Fruit fly (Drosophila melanogaster) whole organism, embryonic: Measurements from ENCODE around the gene lap.

Source experiments
- CG10366 ChIP-seq: fragments of 200-800 bp; sonication (Bioruptor generic); IDR thresholded peaks from 2 replicates; pipeline ENCODE4 v1.3.6; 2022; ENCODE audit warnings: missing biosample characterization, missing genetic modification characterization
- CG10431 ChIP-seq: fragments of 200-800 bp; sonication (Bioruptor generic); optimal IDR thresholded peaks from 3 replicates; lab custom pipeline; 2018; ENCODE audit warnings: missing biosample characterization, mild to moderate bottlenecking, missing genetic modification characterization
- CG3726 ChIP-seq: fragments of 200-800 bp; sonication (Bioruptor generic); IDR thresholded peaks from 3 replicates; pipeline ENCODE4, ENCODE4 v1.3.6; 2022; ENCODE audit warnings: missing biosample characterization, missing genetic modification characterization
- CG42726 ChIP-seq: fragments of 200-800 bp; sonication (Bioruptor generic); IDR thresholded peaks from 2 replicates; pipeline ENCODE4 v1.3.6; 2022; ENCODE audit warnings: missing biosample characterization, missing genetic modification characterization; ENCODE audit not compliant: partially characterized antibody
- CG4707 ChIP-seq: fragments of 200-800 bp; sonication (Bioruptor generic); optimal IDR thresholded peaks from 2 replicates; lab custom pipeline; 2018; ENCODE audit warnings: missing biosample characterization, mild to moderate bottlenecking, missing genetic modification characterization, moderate library complexity
- CG7745 ChIP-seq: fragments of 200-800 bp; sonication (Bioruptor generic); optimal IDR thresholded peaks from 2 replicates; lab custom pipeline; 2018; ENCODE audit warnings: missing biosample characterization, mild to moderate bottlenecking, missing genetic modification characterization, moderate library complexity
- CG8290 ChIP-seq, 3 experiments: fragments of 200-800 bp; sonication (Bioruptor generic); optimal IDR thresholded peaks; 2 replicates each; lab custom pipeline; 2016 to 2019; ENCODE audit warnings: missing biosample characterization in 3 of 3, missing genetic modification characterization in 3 of 3, mild to moderate bottlenecking in 2 of 3, moderate library complexity in 1 of 3
- D19A ChIP-seq: fragments of 200-800 bp; optimal IDR thresholded peaks from 3 replicates; lab custom pipeline; 2019; ENCODE audit warnings: missing biosample characterization, mild to moderate bottlenecking, missing genetic modification characterization, moderate library complexity
- croc ChIP-seq: fragments of 200-800 bp; sonication (Bioruptor generic); conservative IDR thresholded peaks from 3 replicates; pipeline ENCODE4 v1.3.6; 2022; ENCODE audit warnings: missing biosample characterization, missing genetic modification characterization
- h ChIP-seq: fragments of >200 bp; optimal IDR thresholded peaks from 2 replicates; lab custom pipeline; 2017
- scrt ChIP-seq: fragments of 200-800 bp; sonication (Bioruptor generic); optimal IDR thresholded peaks from 2 replicates; lab custom pipeline; 2018; ENCODE audit warnings: missing biosample characterization, mild to moderate bottlenecking, missing genetic modification characterization, moderate library complexity
- ttk ChIP-seq: fragments of 200-800 bp; sonication (Bioruptor generic); IDR thresholded peaks from 2 replicates; pipeline ENCODE4 v2.1.2; 2022; ENCODE audit warnings: missing biosample characterization, missing genetic modification characterization

- TF ChIP-seq CG4707 (GFP tag; lab: Kevin White, UChicago) (no peak), scrt (GFP tag; lab: Kevin White, UChicago) (no peak), CG10366 (GFP tag; lab: Robert Waterston, UW) (no peak), CG8290 (GFP tag; optimal IDR thresholded peaks at IDR 0.05; lab: Kevin White, UChicago) (no peak), CG8290 (tag; optimal IDR thresholded peaks at IDR 0.05; lab: Kevin White, UChicago) (no peak), h (no peak), CG3726 (no peak), CG10431 (no peak), CG7745 (no peak), CG42726 (GFP tag; lab: Robert Waterston, UW) (no peak), D19A (tag; lab: Kevin White, UChicago) (no peak), croc (GFP tag; lab: Robert Waterston, UW) (no peak), ttk (GFP tag; lab: Robert Waterston, UW) (no peak)
These were observed 13.1 kb downstream of the lap start for dm6 chr3R:7199849-7200248.
